Fruit fly (Drosophila melanogaster): ENCODE measurements around the gene fit.

fit gene

dm6 chr3R:21858290-21858875 is 25.9 kb downstream of the fit start:
- TF ChIP-seq Abd-B (GFP tag; optimal IDR thresholded peaks at IDR 0.05) (no peak), fru (GFP tag; optimal IDR thresholded peaks at IDR 0.05) (no peak), lola (GFP tag; optimal IDR thresholded peaks at IDR 0.05) (no peak), foxo (GFP tag; optimal IDR thresholded peaks at IDR 0.05) (no peak), sv (GFP tag; optimal IDR thresholded peaks at IDR 0.05) (no peak), dsf (GFP tag; optimal IDR thresholded peaks at IDR 0.05; ENCODE audit: borderline replicate concordance) (no peak), br (GFP tag; optimal IDR thresholded peaks at IDR 0.05) (no peak), Hnf4 (GFP tag; optimal IDR thresholded peaks at IDR 0.05) (no peak), ey (GFP tag; optimal IDR thresholded peaks at IDR 0.05) (no peak), usp (GFP tag; optimal IDR thresholded peaks at IDR 0.05) (no peak), brk (GFP tag; optimal IDR thresholded peaks at IDR 0.05) (no peak), CG9705 (GFP tag; optimal IDR thresholded peaks at IDR 0.05) (no peak), Hr83 (GFP tag; optimal IDR thresholded peaks at IDR 0.05; ENCODE audit: poor library complexity, severe bottlenecking) (no peak), sage (GFP tag; optimal IDR thresholded peaks at IDR 0.05) (no peak), tai (GFP tag; optimal IDR thresholded peaks at IDR 0.05) (no peak), CrebA (GFP tag; optimal IDR thresholded peaks at IDR 0.05; ENCODE audit: borderline replicate concordance) (no peak), dmrt93B (GFP tag; optimal IDR thresholded peaks at IDR 0.05) (no peak), dl (GFP tag; optimal IDR thresholded peaks at IDR 0.05; ENCODE audit: insufficient read depth in 1 of 2, partially characterized antibody in 2 of 2) (no peak), Vsx2 (GFP tag; optimal IDR thresholded peaks at IDR 0.05; ENCODE audit: partially characterized antibody) (no peak)

DNA sequence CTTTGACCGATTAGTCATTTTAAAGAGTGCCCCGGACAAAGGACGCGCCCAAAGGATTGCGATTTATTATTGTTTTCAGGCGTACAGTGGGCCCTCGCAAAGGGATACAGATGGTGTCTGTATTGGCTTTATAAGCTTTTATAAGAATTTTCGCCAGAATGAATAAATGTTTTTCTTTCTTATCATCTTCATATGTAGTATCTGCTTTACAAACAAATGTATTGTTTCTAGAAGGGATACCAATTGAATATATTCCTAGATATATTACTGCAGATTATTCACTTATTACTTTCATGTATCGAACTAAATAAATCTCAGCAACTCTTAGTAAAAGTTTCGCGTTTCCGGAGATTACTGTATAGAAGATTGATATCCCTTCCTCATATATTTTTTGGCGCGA is 26.7 kb downstream of the fit start:
- TF ChIP-seq fru (GFP tag; optimal IDR thresholded peaks at IDR 0.05) (peak; percentile 36), Jra (GFP tag; optimal IDR thresholded peaks at IDR 0.05) (no peak), ey (GFP tag; optimal IDR thresholded peaks at IDR 0.05) (peak; percentile 6), br (GFP tag; optimal IDR thresholded peaks at IDR 0.05) (no peak), pan (optimal IDR thresholded peaks at IDR 0.05) (no peak), Mio (GFP tag; optimal IDR thresholded peaks at IDR 0.05) (no peak), dmrt93B (GFP tag; optimal IDR thresholded peaks at IDR 0.05) (no peak), foxo (GFP tag; optimal IDR thresholded peaks at IDR 0.05) (peak in 1 of 2 experiments; percentile 26), h (GFP tag; optimal IDR thresholded peaks at IDR 0.05) (peak; percentile 13), dsf (GFP tag; optimal IDR thresholded peaks at IDR 0.05; ENCODE audit: borderline replicate concordance) (no peak), woc (GFP tag; optimal IDR thresholded peaks at IDR 0.05) (peak; percentile 17), Vsx2 (GFP tag; optimal IDR thresholded peaks at IDR 0.05; ENCODE audit: partially characterized antibody) (no peak), brk (GFP tag; optimal IDR thresholded peaks at IDR 0.05) (no peak), Sp1 (GFP tag; optimal IDR thresholded peaks at IDR 0.05) (peak; percentile 11), Rel (GFP tag; optimal IDR thresholded peaks at IDR 0.05) (no peak), Rel (tag; optimal IDR thresholded peaks at IDR 0.05) (no peak), OdsH (GFP tag; optimal IDR thresholded peaks at IDR 0.05) (peak; percentile 6), Hr83 (GFP tag; optimal IDR thresholded peaks at IDR 0.05; ENCODE audit: poor library complexity, severe bottlenecking) (no peak), usp (GFP tag; optimal IDR thresholded peaks at IDR 0.05) (no peak), psq (GFP tag; optimal IDR thresholded peaks at IDR 0.05) (peak; percentile 7), HLH106 (tag; optimal IDR thresholded peaks at IDR 0.05) (peak; percentile 28), tai (GFP tag; optimal IDR thresholded peaks at IDR 0.05) (no peak), Hr78 (GFP tag; optimal IDR thresholded peaks at IDR 0.05) (no peak)

- TF ChIP-seq OdsH (GFP tag; optimal IDR thresholded peaks at IDR 0.05) (no peak), lola (GFP tag; optimal IDR thresholded peaks at IDR 0.05) (no peak), N (GFP tag; optimal IDR thresholded peaks at IDR 0.05) (no peak), Vsx2 (GFP tag; optimal IDR thresholded peaks at IDR 0.05; ENCODE audit: partially characterized antibody) (no peak), foxo (GFP tag; optimal IDR thresholded peaks at IDR 0.05) (no peak), HLH106 (tag; optimal IDR thresholded peaks at IDR 0.05) (no peak)
Observed at dm6 chr3R:21856873-21857243, 27.4 kb downstream of the fit start.

dm6 chr3R:21856098-21856872 is 28.0 kb downstream of the fit start, which contains the start of gene glec:
glec (minus strand) TSS chr3R:21856266.
- TF ChIP-seq Abd-B (GFP tag; optimal IDR thresholded peaks at IDR 0.05): no peak
- no peak for TF ChIP-seq dl (GFP tag; optimal IDR thresholded peaks at IDR 0.05; ENCODE audit: insufficient read depth in 1 of 2, partially characterized antibody in 2 of 2)
- TF ChIP-seq jim (GFP tag; optimal IDR thresholded peaks at IDR 0.05): peak; percentile 82
- TF ChIP-seq OdsH (GFP tag; optimal IDR thresholded peaks at IDR 0.05): peak; percentile 55
- peak; percentile 44 for TF ChIP-seq rgr (GFP tag; optimal IDR thresholded peaks at IDR 0.05)
- TF ChIP-seq Hr78 (GFP tag; optimal IDR thresholded peaks at IDR 0.05): no peak
- no peak for TF ChIP-seq N (GFP tag; optimal IDR thresholded peaks at IDR 0.05)
- TF ChIP-seq HLH106 (tag; optimal IDR thresholded peaks at IDR 0.05): no peak
- TF ChIP-seq Mio (GFP tag; optimal IDR thresholded peaks at IDR 0.05): peak; percentile 28
- TF ChIP-seq CrebA (GFP tag; optimal IDR thresholded peaks at IDR 0.05; ENCODE audit: borderline replicate concordance): peak; percentile 64
- peak; percentile 61 for TF ChIP-seq sv (GFP tag; optimal IDR thresholded peaks at IDR 0.05)
- no peak for TF ChIP-seq usp (GFP tag; optimal IDR thresholded peaks at IDR 0.05)
- peak; percentile 92 for TF ChIP-seq Hr83 (GFP tag; optimal IDR thresholded peaks at IDR 0.05; ENCODE audit: poor library complexity, severe bottlenecking)
- no peak for TF ChIP-seq Dfd (GFP tag; optimal IDR thresholded peaks at IDR 0.05)
- peak; percentile 43 for TF ChIP-seq Jra (GFP tag; optimal IDR thresholded peaks at IDR 0.05)
- peak; percentile 26 for TF ChIP-seq tai (GFP tag; optimal IDR thresholded peaks at IDR 0.05)
- TF ChIP-seq Sp1 (GFP tag; optimal IDR thresholded peaks at IDR 0.05): peak; percentile 50
- no peak for TF ChIP-seq dmrt93B (GFP tag; optimal IDR thresholded peaks at IDR 0.05)
- TF ChIP-seq Rel (GFP tag; optimal IDR thresholded peaks at IDR 0.05): peak; percentile 35
- peak; percentile 70 for TF ChIP-seq Rel (tag; optimal IDR thresholded peaks at IDR 0.05)
- TF ChIP-seq ey (GFP tag; optimal IDR thresholded peaks at IDR 0.05): peak; percentile 50
- no peak for TF ChIP-seq GATAd (GFP tag; optimal IDR thresholded peaks at IDR 0.05)
- peak; percentile 28 for TF ChIP-seq Dif (GFP tag; optimal IDR thresholded peaks at IDR 0.05; ENCODE audit: partially characterized antibody)
- TF ChIP-seq psq (GFP tag; optimal IDR thresholded peaks at IDR 0.05): peak; percentile 62
- TF ChIP-seq CG32264 (GFP tag; optimal IDR thresholded peaks at IDR 0.05): peak; percentile 11

Measured in whole organism, wandering third instar larva.